Worm (Caenorhabditis elegans) whole organism, midembryonic: Measurements from ENCODE around the gene C55B6.1.

Source experiments
- cog-1 ChIP-seq: sonication (generic microtip); optimal IDR thresholded peaks from 2 replicates; lab custom pipeline; 2016; ENCODE audit warnings: missing genetic modification characterization, missing compliant biosample characterization
- flt-1 ChIP-seq: fragments of 200-800 bp; sonication (Bioruptor generic); IDR thresholded peaks from 2 replicates; pipeline ENCODE4 v1.3.6; 2022; ENCODE audit warnings: missing genetic modification characterization, missing compliant biosample characterization
- med-1 ChIP-seq: sonication (generic microtip); optimal IDR thresholded peaks from 2 replicates; lab custom pipeline; 2017; ENCODE audit warnings: missing genetic modification characterization, mild to moderate bottlenecking, missing compliant biosample characterization, antibody characterized with exemption, missing genetic modification reagents; ENCODE audit not compliant: insufficient read depth
- ref-1 ChIP-seq: fragments of 200-800 bp; sonication (Bioruptor generic); conservative IDR thresholded peaks from 2 replicates; pipeline ENCODE4 v1.3.6; 2022; ENCODE audit warnings: missing genetic modification reagents, missing genetic modification characterization, missing compliant biosample characterization
- tab-1 ChIP-seq: fragments of 200-800 bp; sonication (Bioruptor generic); IDR thresholded peaks from 2 replicates; pipeline ENCODE4 v1.3.6; 2022; ENCODE audit warnings: missing genetic modification characterization, missing compliant biosample characterization
- ztf-23 ChIP-seq: fragments of 200-800 bp; sonication (Bioruptor generic); IDR thresholded peaks from 2 replicates; pipeline ENCODE4 v1.3.6; 2022; ENCODE audit warnings: missing genetic modification reagents, missing genetic modification characterization, missing compliant biosample characterization

DNA sequence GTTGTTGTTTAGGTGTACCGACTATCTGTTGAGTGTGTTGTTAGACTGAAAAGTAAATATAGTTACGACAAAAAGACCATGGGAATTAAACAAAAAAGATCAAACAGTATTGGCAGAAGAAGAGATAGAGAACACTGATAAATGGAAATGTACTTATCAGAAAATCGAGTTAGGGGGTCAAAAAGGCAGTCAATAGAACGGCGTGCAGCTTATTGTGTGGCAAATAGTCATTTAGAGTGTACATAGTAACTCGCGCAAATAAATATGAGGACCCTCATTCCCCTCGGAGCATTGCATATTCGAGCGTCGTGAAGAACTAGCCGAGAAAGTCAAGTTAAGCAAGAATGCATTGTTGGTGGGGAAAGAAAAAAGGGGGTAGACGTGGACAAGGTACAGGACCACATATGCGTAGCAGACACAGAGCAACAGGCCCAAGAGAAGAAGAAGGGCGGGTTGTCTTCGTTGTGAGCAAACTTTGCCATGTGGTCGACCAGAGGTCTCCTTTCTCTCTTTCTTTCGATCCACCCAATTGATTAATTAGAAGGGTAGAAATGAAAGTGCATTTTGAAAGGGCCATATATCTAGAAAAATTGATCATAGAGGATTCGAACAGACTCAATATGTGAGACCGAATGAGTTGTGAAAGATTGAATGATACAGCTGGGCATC is 48.8 kb upstream of the C55B6.1 start, which contains the start of gene lam-2:
- TF ChIP-seq ref-1 (GFP tag; lab: Robert Waterston, UW) (no peak), flt-1 (GFP tag; lab: Robert Waterston, UW) (peak; percentile 62; the same call in 1 of the 2 replicates), med-1 (GFP tag; lab: Kevin White, UChicago) (no peak), cog-1 (tag; lab: Kevin White, UChicago) (no peak), ztf-23 (peak; percentile 29; the same call in 1 of the 2 replicates), tab-1 (GFP tag; lab: Robert Waterston, UW) (no peak)
